Fruit fly (Drosophila melanogaster) whole organism, embryonic: Measurements from ENCODE around the gene Kyat.

Source experiments
- B-H1 ChIP-seq: fragments of 200-800 bp; sonication (Bioruptor generic); IDR thresholded peaks from 3 replicates; pipeline ENCODE4 v1.3.6; 2022; ENCODE audit warnings: missing biosample characterization, missing genetic modification characterization
- Blimp-1 ChIP-seq: fragments of 200-800 bp; sonication (Bioruptor generic); optimal IDR thresholded peaks from 3 replicates; lab custom pipeline; 2018; ENCODE audit warnings: missing biosample characterization, missing genetic modification characterization, mild to moderate bottlenecking, moderate library complexity, missing genetic modification reagents
- CG10267 ChIP-seq: fragments of 200-800 bp; sonication (Bioruptor generic); optimal IDR thresholded peaks from 2 replicates; lab custom pipeline; 2018; ENCODE audit warnings: missing biosample characterization, mild to moderate bottlenecking, missing genetic modification characterization, moderate library complexity
- CG10959 ChIP-seq: fragments of 200-800 bp; sonication (Bioruptor generic); IDR thresholded peaks from 2 replicates; pipeline ENCODE4 v1.3.6; 2022; ENCODE audit warnings: missing biosample characterization, missing genetic modification characterization
- CG12769 ChIP-seq: fragments of 200-800 bp; sonication (Bioruptor generic); optimal IDR thresholded peaks from 2 replicates; lab custom pipeline; 2019; ENCODE audit warnings: missing biosample characterization, mild to moderate bottlenecking, missing genetic modification characterization, moderate library complexity
- CG14860 ChIP-seq: fragments of 200-800 bp; sonication (Bioruptor generic); IDR thresholded peaks from 3 replicates; pipeline ENCODE4 v1.3.6; 2022; ENCODE audit warnings: missing biosample characterization, missing genetic modification characterization; ENCODE audit not compliant: partially characterized antibody
- CG31224 ChIP-seq: fragments of 200-800 bp; sonication (Bioruptor generic); IDR thresholded peaks from 2 replicates; pipeline ENCODE4 v1.3.6; 2022; ENCODE audit warnings: missing biosample characterization, missing genetic modification characterization
- CG31365 ChIP-seq: fragments of 200-800 bp; sonication (Bioruptor generic); optimal IDR thresholded peaks from 2 replicates; lab custom pipeline; 2018; ENCODE audit warnings: missing biosample characterization, mild to moderate bottlenecking, missing genetic modification characterization
- CG3281 ChIP-seq: fragments of 200-800 bp; sonication (Bioruptor generic); optimal IDR thresholded peaks from 3 replicates; lab custom pipeline; 2017; ENCODE audit warnings: missing biosample characterization, mild to moderate bottlenecking, missing genetic modification characterization
- CG4707 ChIP-seq: fragments of 200-800 bp; sonication (Bioruptor generic); optimal IDR thresholded peaks from 2 replicates; lab custom pipeline; 2018; ENCODE audit warnings: missing biosample characterization, mild to moderate bottlenecking, missing genetic modification characterization, moderate library complexity
- CG5245 ChIP-seq: fragments of 200-800 bp; sonication (Bioruptor generic); optimal IDR thresholded peaks from 3 replicates; lab custom pipeline; 2016; ENCODE audit warnings: missing biosample characterization, missing genetic modification characterization
- CG7745 ChIP-seq: fragments of 200-800 bp; sonication (Bioruptor generic); optimal IDR thresholded peaks from 2 replicates; lab custom pipeline; 2018; ENCODE audit warnings: missing biosample characterization, mild to moderate bottlenecking, missing genetic modification characterization, moderate library complexity
- CG9609 ChIP-seq: fragments of 200-800 bp; sonication (Bioruptor generic); optimal IDR thresholded peaks from 3 replicates; lab custom pipeline; 2016; ENCODE audit warnings: missing biosample characterization, missing genetic modification characterization
- CG9797 ChIP-seq: fragments of 200-800 bp; sonication (Bioruptor generic); optimal IDR thresholded peaks from 3 replicates; lab custom pipeline; 2018; ENCODE audit warnings: missing biosample characterization, mild to moderate bottlenecking, missing genetic modification characterization
- CHES-1-like ChIP-seq: fragments of 200-800 bp; sonication (Bioruptor generic); optimal IDR thresholded peaks from 2 replicates; lab custom pipeline; 2016; ENCODE audit warnings: missing biosample characterization, missing genetic modification characterization
- D19A ChIP-seq: fragments of 200-800 bp; optimal IDR thresholded peaks from 3 replicates; lab custom pipeline; 2019; ENCODE audit warnings: missing biosample characterization, mild to moderate bottlenecking, missing genetic modification characterization, moderate library complexity
- Dfd ChIP-seq, 2 experiments: fragments of >200 bp; optimal IDR thresholded peaks; 2 replicates each; lab custom pipeline; 2017; ENCODE audit warnings: missing biosample characterization in 2 of 2, missing genetic modification characterization in 2 of 2
- Doc3 ChIP-seq: fragments of 200-800 bp; sonication (Bioruptor generic); IDR thresholded peaks from 3 replicates; pipeline ENCODE4 v1.3.6; 2022; ENCODE audit warnings: missing biosample characterization, missing genetic modification characterization; ENCODE audit not compliant: partially characterized antibody
- Drgx ChIP-seq: fragments of 200-800 bp; sonication (Bioruptor generic); IDR thresholded peaks from 2 replicates; pipeline ENCODE4 v1.3.6; 2022; ENCODE audit warnings: missing biosample characterization, missing genetic modification characterization
- E2f2 ChIP-seq: fragments of 200-800 bp; sonication (Bioruptor generic); IDR thresholded peaks from 2 replicates; pipeline ENCODE4 v1.3.6; 2022; ENCODE audit warnings: missing biosample characterization, missing genetic modification characterization
- Ets65A ChIP-seq: fragments of 200-800 bp; sonication (Bioruptor generic); peaks from one replicate; lab custom pipeline; 2016; ENCODE audit warnings: missing biosample characterization, missing genetic modification characterization
- Ets97D ChIP-seq: fragments of 200-800 bp; sonication (Bioruptor generic); optimal IDR thresholded peaks from 3 replicates; lab custom pipeline; 2016; ENCODE audit warnings: missing biosample characterization, missing genetic modification characterization
- Hmx ChIP-seq: fragments of 200-800 bp; sonication (Bioruptor generic); optimal IDR thresholded peaks from 2 replicates; lab custom pipeline; 2016; ENCODE audit warnings: missing biosample characterization, missing genetic modification characterization
- Kr ChIP-seq: fragments of 200-800 bp; sonication (Bioruptor generic); optimal IDR thresholded peaks from 2 replicates; lab custom pipeline; 2017; ENCODE audit warnings: missing biosample characterization, mild to moderate bottlenecking, missing genetic modification characterization
- MESR4 ChIP-seq: fragments of 200-800 bp; sonication (Bioruptor generic); optimal IDR thresholded peaks from 2 replicates; lab custom pipeline; 2018; ENCODE audit warnings: missing biosample characterization, mild to moderate bottlenecking, missing genetic modification characterization, moderate library complexity
- Mad ChIP-seq: fragments of 200-800 bp; sonication (Bioruptor generic); optimal IDR thresholded peaks from 2 replicates; lab custom pipeline; 2016; ENCODE audit warnings: missing biosample characterization, missing genetic modification characterization
- Nf-YB ChIP-seq: fragments of 200-800 bp; sonication (Bioruptor generic); optimal IDR thresholded peaks from 3 replicates; lab custom pipeline; 2019; ENCODE audit warnings: missing biosample characterization, mild to moderate bottlenecking, missing genetic modification characterization, moderate library complexity
- Nf-YC ChIP-seq: fragments of 200-800 bp; optimal IDR thresholded peaks from 3 replicates; lab custom pipeline; 2019; ENCODE audit warnings: missing biosample characterization, mild to moderate bottlenecking, missing genetic modification characterization, moderate library complexity
- Sox102F ChIP-seq: fragments of 200-800 bp; sonication (Bioruptor generic); optimal IDR thresholded peaks from 2 replicates; lab custom pipeline; 2018; ENCODE audit warnings: missing biosample characterization, mild to moderate bottlenecking, missing genetic modification characterization, moderate library complexity
- Ssrp ChIP-seq: fragments of 200-800 bp; sonication (Bioruptor generic); optimal IDR thresholded peaks from 2 replicates; lab custom pipeline; 2018; ENCODE audit warnings: missing biosample characterization, mild to moderate bottlenecking, missing genetic modification characterization, moderate library complexity
- ash1 ChIP-seq: fragments of 200-800 bp; sonication (Bioruptor generic); optimal IDR thresholded peaks from 2 replicates; lab custom pipeline; 2018; ENCODE audit warnings: missing biosample characterization, mild to moderate bottlenecking, missing genetic modification characterization
- bbx ChIP-seq: fragments of 200-800 bp; sonication (Bioruptor generic); IDR thresholded peaks from 2 replicates; pipeline ENCODE4 v1.3.6; 2022; ENCODE audit warnings: missing biosample characterization, missing genetic modification characterization; ENCODE audit not compliant: partially characterized antibody
- bowl ChIP-seq: fragments of 200-800 bp; sonication (Bioruptor generic); IDR thresholded peaks from 2 replicates; pipeline ENCODE4 v1.3.6; 2022; ENCODE audit warnings: missing biosample characterization, missing genetic modification characterization
- cad ChIP-seq: fragments of >200 bp; optimal IDR thresholded peaks from 2 replicates; lab custom pipeline; 2017; ENCODE audit warnings: missing biosample characterization, missing genetic modification characterization
- emc ChIP-seq: fragments of 200-800 bp; sonication (Bioruptor generic); optimal IDR thresholded peaks from 2 replicates; lab custom pipeline; 2016; ENCODE audit warnings: missing biosample characterization, missing genetic modification characterization
- gce ChIP-seq: fragments of 200-800 bp; sonication (Bioruptor generic); IDR thresholded peaks from 3 replicates; pipeline ENCODE4 v1.3.6; 2022; ENCODE audit warnings: missing biosample characterization, missing genetic modification characterization
- gfzf ChIP-seq: fragments of 200-800 bp; sonication (Bioruptor generic); optimal IDR thresholded peaks from 2 replicates; lab custom pipeline; 2016; ENCODE audit warnings: missing biosample characterization, mild to moderate bottlenecking, missing genetic modification characterization, moderate library complexity
- inv ChIP-seq: fragments of 200-800 bp; sonication (Bioruptor generic); IDR thresholded peaks from 2 replicates; pipeline ENCODE4 v1.3.6; 2022; ENCODE audit warnings: missing biosample characterization, missing genetic modification characterization; ENCODE audit not compliant: partially characterized antibody
- klu ChIP-seq: fragments of 200-800 bp; sonication (Bioruptor generic); IDR thresholded peaks from 2 replicates; pipeline ENCODE4 v1.3.6; 2022; ENCODE audit warnings: missing biosample characterization, missing genetic modification characterization
- knrl ChIP-seq: fragments of 200-800 bp; sonication (Bioruptor generic); IDR thresholded peaks from 3 replicates; pipeline ENCODE4 v1.3.6; 2022; ENCODE audit warnings: missing biosample characterization, missing genetic modification characterization; ENCODE audit not compliant: partially characterized antibody
- mam ChIP-seq: fragments of 200-800 bp; sonication (Bioruptor generic); optimal IDR thresholded peaks from 3 replicates; lab custom pipeline; 2016; ENCODE audit warnings: missing biosample characterization, missing genetic modification characterization
- oc ChIP-seq: fragments of 200-800 bp; sonication (Bioruptor generic); optimal IDR thresholded peaks from 2 replicates; lab custom pipeline; 2018; ENCODE audit warnings: missing biosample characterization, mild to moderate bottlenecking, missing genetic modification characterization, moderate library complexity
- sens ChIP-seq: fragments of 200-800 bp; sonication (Bioruptor generic); peaks from one replicate; lab custom pipeline; 2016; ENCODE audit warnings: missing biosample characterization, missing genetic modification characterization
- stwl ChIP-seq: fragments of 200-800 bp; sonication (Bioruptor generic); optimal IDR thresholded peaks from 3 replicates; lab custom pipeline; 2018; ENCODE audit warnings: missing biosample characterization, mild to moderate bottlenecking, missing genetic modification characterization, moderate library complexity
- tll ChIP-seq, 2 experiments: fragments of 200-800 bp in 1 of 2; fragments of >200 bp in 1 of 2; sonication (Bioruptor generic) in 1 of 2; optimal IDR thresholded peaks; 2 replicates each; lab custom pipeline; 2017 to 2019; ENCODE audit warnings: missing biosample characterization in 2 of 2, missing genetic modification characterization in 2 of 2, mild to moderate bottlenecking in 1 of 2, moderate library complexity in 1 of 2
- tna ChIP-seq: fragments of 200-800 bp; sonication (Bioruptor generic); IDR thresholded peaks from 2 replicates; pipeline ENCODE4 v1.3.6; 2022; ENCODE audit warnings: missing biosample characterization, missing genetic modification characterization; ENCODE audit not compliant: partially characterized antibody
- trem ChIP-seq: fragments of 200-800 bp; optimal IDR thresholded peaks from 3 replicates; lab custom pipeline; 2019; ENCODE audit warnings: missing biosample characterization, mild to moderate bottlenecking, missing genetic modification characterization, moderate library complexity
- wor ChIP-seq: fragments of 200-800 bp; sonication (Bioruptor generic); IDR thresholded peaks from 2 replicates; pipeline ENCODE4 v1.3.6; 2022; ENCODE audit warnings: missing biosample characterization, missing genetic modification characterization

The Kyat gene

DNA sequence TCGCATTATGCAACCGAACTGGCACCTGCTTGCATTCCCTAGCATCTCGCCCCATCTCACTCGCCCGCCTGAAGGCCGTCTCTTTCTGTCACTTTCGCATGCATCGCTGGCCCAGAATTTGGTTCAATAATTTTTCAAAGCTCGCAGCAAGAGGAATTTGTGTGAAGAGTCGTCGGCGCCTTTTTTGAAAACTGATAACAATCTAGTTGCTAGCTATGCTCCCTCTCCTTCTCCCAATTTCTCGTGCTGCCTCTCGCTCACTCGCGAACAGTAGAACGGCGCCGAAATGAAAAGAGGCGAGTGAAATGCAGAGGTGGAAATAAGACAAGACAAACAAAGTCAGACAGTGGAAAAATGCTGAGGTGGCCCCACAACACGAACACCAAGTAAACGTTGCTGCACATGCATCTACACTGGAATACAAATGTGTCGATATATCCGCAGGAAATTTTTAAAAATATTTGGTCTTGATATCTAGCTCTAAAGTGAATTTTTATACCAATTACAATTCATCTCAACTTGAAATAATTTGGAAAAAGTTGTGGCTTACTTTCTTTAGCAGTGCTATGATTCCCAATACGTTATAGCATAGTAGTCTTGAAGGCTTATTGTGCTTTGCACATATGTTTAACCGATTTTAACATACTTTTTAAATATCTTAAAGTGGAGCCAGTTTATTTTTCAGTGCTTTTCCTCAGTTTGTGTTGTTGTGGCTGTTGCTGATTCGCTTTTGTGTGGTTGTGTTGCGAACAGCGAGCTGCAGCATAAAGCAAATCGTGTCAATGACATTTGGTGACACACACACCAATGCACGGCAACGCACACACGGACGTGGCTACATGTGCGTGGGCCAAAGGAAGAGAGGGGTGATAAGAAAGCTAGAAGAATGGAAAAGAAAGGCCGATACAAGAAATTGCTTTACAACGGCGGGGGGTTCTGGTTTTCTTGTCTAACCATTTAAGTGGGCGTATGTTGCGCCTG lies 28.9 kb upstream of the Kyat start (continued):
- TF ChIP-seq MESR4 (GFP tag; lab: Kevin White, UChicago) (no peak), cad (no peak), klu (GFP tag; lab: Robert Waterston, UW) (no peak), CG31224 (GFP tag; lab: Robert Waterston, UW) (no peak), Ssrp (tag; lab: Kevin White, UChicago) (peak; percentile 91), Nf-YB (peak; percentile 64), Blimp-1 (GFP tag; lab: Kevin White, UChicago) (peak; percentile 90), CG9797 (peak; percentile 4), gfzf (GFP tag; lab: Kevin White, UChicago) (no peak), CG10959 (GFP tag; lab: Robert Waterston, UW) (no peak), Doc3 (GFP tag; lab: Robert Waterston, UW) (no peak), Drgx (GFP tag; lab: Robert Waterston, UW) (peak; percentile 91), CG9609 (peak; percentile 62), bowl (GFP tag; lab: Robert Waterston, UW) (no peak), knrl (GFP tag; lab: Robert Waterston, UW) (no peak), CG10267 (tag; lab: Kevin White, UChicago) (peak; percentile 82), CG7745 (tag; lab: Kevin White, UChicago) (no peak), gce (GFP tag; lab: Robert Waterston, UW) (0 out of 3 replicates have a peak, but pooled peaks have one; percentile 6), CG12769 (tag; lab: Kevin White, UChicago) (no peak), ash1 (GFP tag; lab: Kevin White, UChicago) (no peak), CHES-1-like (GFP tag; lab: Kevin White, UChicago) (no peak), tll (GFP tag; optimal IDR thresholded peaks at IDR 0.05; lab: Kevin White, UChicago) (no peak), bbx (GFP tag; lab: Robert Waterston, UW) (peak; percentile 30; the same call in 1 of the 2 replicates), Nf-YC (tag; lab: Kevin White, UChicago) (peak; percentile 35), mam (no peak), E2f2 (GFP tag; lab: Robert Waterston, UW) (peak; percentile 32; the same call in 1 of the 2 replicates), Sox102F (peak; percentile 89), tna (GFP tag; lab: Robert Waterston, UW) (no peak), Hmx (no peak), oc (peak; percentile 79), D19A (tag; lab: Kevin White, UChicago) (peak; percentile 86), stwl (tag; lab: Kevin White, UChicago) (peak; percentile 5), B-H1 (GFP tag; lab: Robert Waterston, UW) (peak; percentile 23; the same call in 1 of the 3 replicates), sens (GFP tag; lab: Kevin White, UChicago) (peak; percentile 98), CG14860 (GFP tag; lab: Robert Waterston, UW) (no peak), Dfd (GFP tag; optimal IDR thresholded peaks at IDR 0.05; lab: Kevin White, UChicago) (no peak), Kr (GFP tag; lab: Kevin White, UChicago) (no peak), CG31365 (tag; lab: Kevin White, UChicago) (peak; percentile 38), Ets97D (GFP tag; lab: Kevin White, UChicago) (no peak), CG5245 (GFP tag; lab: Kevin White, UChicago) (peak; percentile 77), emc (no peak), CG4707 (GFP tag; lab: Kevin White, UChicago) (peak; percentile 71), Mad (GFP tag; lab: Kevin White, UChicago) (peak; percentile 51), inv (GFP tag; lab: Robert Waterston, UW) (no peak), trem (tag; lab: Kevin White, UChicago) (peak; percentile 89), CG3281 (GFP tag; lab: Kevin White, UChicago) (no peak), wor (GFP tag; lab: Robert Waterston, UW) (peak; percentile 71), Ets65A (GFP tag; lab: Kevin White, UChicago) (peak; percentile 91)
